Fruit fly (Drosophila melanogaster) whole organism, embryonic: Measurements from ENCODE around the gene CG43089.
A peak's percentile ranks its signal among the peaks of the same experiment; 100 is the strongest.

ENCODE experiments used
- Atf6 ChIP-seq: fragments of 200-800 bp; sonication (Bioruptor generic); IDR thresholded peaks from 2 replicates; pipeline ENCODE4 v1.3.6; 2022; ENCODE audit warnings: missing biosample characterization, missing genetic modification characterization
- Bteb2 ChIP-seq: fragments of 200-800 bp; sonication (Bioruptor generic); optimal IDR thresholded peaks from 2 replicates; lab custom pipeline; 2016; ENCODE audit warnings: missing biosample characterization, missing genetic modification characterization
- CG11560 ChIP-seq: fragments of 200-800 bp; sonication (Bioruptor generic); IDR thresholded peaks from 3 replicates; pipeline ENCODE4 v1.3.6; 2022; ENCODE audit warnings: missing biosample characterization, missing genetic modification characterization
- CG12071 ChIP-seq: fragments of 200-800 bp; sonication (Bioruptor generic); optimal IDR thresholded peaks from 3 replicates; lab custom pipeline; 2018; ENCODE audit warnings: missing biosample characterization, mild to moderate bottlenecking, missing genetic modification characterization
- CG13287 ChIP-seq: fragments of 200-800 bp; sonication (Bioruptor generic); IDR thresholded peaks from 2 replicates; pipeline ENCODE4 v1.3.6; 2022; ENCODE audit warnings: missing biosample characterization, missing genetic modification characterization; ENCODE audit not compliant: partially characterized antibody
- CG13624 ChIP-seq: fragments of 200-800 bp; sonication (Bioruptor generic); optimal IDR thresholded peaks from 2 replicates; lab custom pipeline; 2016; ENCODE audit warnings: missing biosample characterization, missing genetic modification characterization
- CG14014 ChIP-seq: fragments of 200-800 bp; sonication (Bioruptor generic); IDR thresholded peaks from 2 replicates; pipeline ENCODE4 v1.3.6; 2022; ENCODE audit warnings: missing biosample characterization, missing genetic modification characterization
- CG16815 ChIP-seq: fragments of 200-800 bp; sonication (Bioruptor generic); optimal IDR thresholded peaks from 3 replicates; lab custom pipeline; 2017; ENCODE audit warnings: missing biosample characterization, mild to moderate bottlenecking, missing genetic modification characterization
- CG17361 ChIP-seq: fragments of 200-800 bp; sonication (Bioruptor generic); IDR thresholded peaks from 3 replicates; pipeline ENCODE4 v1.3.6; 2022; ENCODE audit warnings: missing biosample characterization, missing genetic modification characterization
- CG1792 ChIP-seq: fragments of 200-800 bp; sonication (Bioruptor generic); optimal IDR thresholded peaks from 2 replicates; lab custom pipeline; 2016; ENCODE audit warnings: missing biosample characterization, missing genetic modification characterization
- CG4282 ChIP-seq: fragments of 200-800 bp; sonication (Bioruptor generic); optimal IDR thresholded peaks from 2 replicates; lab custom pipeline; 2016; ENCODE audit warnings: missing biosample characterization, missing genetic modification characterization
- CG6654 ChIP-seq: fragments of 200-800 bp; sonication (Bioruptor generic); optimal IDR thresholded peaks from 2 replicates; lab custom pipeline; 2017; ENCODE audit warnings: missing biosample characterization, mild to moderate bottlenecking, missing genetic modification characterization
- CG8944 ChIP-seq: fragments of 200-800 bp; sonication (Bioruptor generic); optimal IDR thresholded peaks from 3 replicates; lab custom pipeline; 2016; ENCODE audit warnings: missing biosample characterization, missing genetic modification characterization
- Chrac-16 ChIP-seq: fragments of 200-800 bp; sonication (Bioruptor generic); optimal IDR thresholded peaks from 3 replicates; lab custom pipeline; 2016; ENCODE audit warnings: missing biosample characterization, missing genetic modification characterization
- D19A ChIP-seq: fragments of 200-800 bp; optimal IDR thresholded peaks from 3 replicates; lab custom pipeline; 2019; ENCODE audit warnings: missing biosample characterization, mild to moderate bottlenecking, missing genetic modification characterization, moderate library complexity
- D19B ChIP-seq: fragments of 200-800 bp; sonication (Bioruptor generic); optimal IDR thresholded peaks from 2 replicates; lab custom pipeline; 2017; ENCODE audit warnings: missing biosample characterization, mild to moderate bottlenecking, missing genetic modification characterization
- Dad ChIP-seq: fragments of 200-800 bp; sonication (Bioruptor generic); optimal IDR thresholded peaks from 3 replicates; lab custom pipeline; 2016; ENCODE audit warnings: missing biosample characterization, missing genetic modification characterization
- Eip74EF ChIP-seq, 2 experiments: fragments of 200-800 bp in 1 of 2; fragments of >200 bp in 1 of 2; sonication (Bioruptor generic) in 1 of 2; optimal IDR thresholded peaks; 2 replicates each; lab custom pipeline; 2017 to 2019; ENCODE audit warnings: missing biosample characterization in 2 of 2, missing genetic modification characterization in 2 of 2, mild to moderate bottlenecking in 1 of 2, moderate library complexity in 1 of 2
- H2.0 ChIP-seq: fragments of 200-800 bp; sonication (Bioruptor generic); IDR thresholded peaks from 2 replicates; pipeline ENCODE4 v1.3.6; 2022; ENCODE audit warnings: missing biosample characterization, missing genetic modification characterization
- HLH4C ChIP-seq: fragments of 200-800 bp; sonication (Bioruptor generic); IDR thresholded peaks from 3 replicates; pipeline ENCODE4 v1.3.6; 2022; ENCODE audit warnings: missing biosample characterization, missing genetic modification characterization; ENCODE audit not compliant: partially characterized antibody
- Myb ChIP-seq: fragments of 200-800 bp; sonication (Bioruptor generic); optimal IDR thresholded peaks from 2 replicates; lab custom pipeline; 2016; ENCODE audit warnings: missing biosample characterization, missing genetic modification characterization
- Sry-β ChIP-seq: fragments of 200-800 bp; sonication (Bioruptor generic); optimal IDR thresholded peaks from 2 replicates; lab custom pipeline; 2018; ENCODE audit warnings: missing biosample characterization, mild to moderate bottlenecking, missing genetic modification characterization, moderate library complexity
- TFAM ChIP-seq: fragments of 200-800 bp; sonication (Bioruptor generic); optimal IDR thresholded peaks from 2 replicates; lab custom pipeline; 2017; ENCODE audit warnings: missing biosample characterization, missing genetic modification characterization, inconsistent platforms
- Xrp1 ChIP-seq: fragments of 200-800 bp; sonication (Bioruptor generic); IDR thresholded peaks from 2 replicates; pipeline ENCODE4 v1.3.6; 2022; ENCODE audit warnings: missing biosample characterization, missing genetic modification characterization
- al ChIP-seq: fragments of 200-800 bp; sonication (Bioruptor generic); IDR thresholded peaks from 2 replicates; pipeline ENCODE4 v1.3.6; 2022; ENCODE audit warnings: missing biosample characterization, missing genetic modification characterization
- az2 ChIP-seq: fragments of 200-800 bp; sonication (Bioruptor generic); optimal IDR thresholded peaks from 3 replicates; lab custom pipeline; 2016; ENCODE audit warnings: missing biosample characterization, missing genetic modification characterization
- bigmax ChIP-seq: fragments of 200-800 bp; sonication (Bioruptor generic); optimal IDR thresholded peaks from 2 replicates; lab custom pipeline; 2018; ENCODE audit warnings: missing biosample characterization, mild to moderate bottlenecking, missing genetic modification characterization
- chn ChIP-seq: fragments of 200-800 bp; sonication (Bioruptor generic); optimal IDR thresholded peaks from 2 replicates; lab custom pipeline; 2016; ENCODE audit warnings: missing biosample characterization, missing genetic modification characterization
- ci ChIP-seq: fragments of 200-800 bp; sonication (Bioruptor generic); IDR thresholded peaks from 3 replicates; pipeline ENCODE4 v1.3.6; 2022; ENCODE audit warnings: missing biosample characterization, missing genetic modification characterization
- crol ChIP-seq: fragments of 200-800 bp; sonication (Bioruptor generic); IDR thresholded peaks from 2 replicates; pipeline ENCODE4 v1.3.6; 2022; ENCODE audit warnings: missing biosample characterization, missing genetic modification characterization
- ewg ChIP-seq: fragments of 200-800 bp; sonication (Bioruptor generic); optimal IDR thresholded peaks from 3 replicates; lab custom pipeline; 2017; ENCODE audit warnings: mild to moderate bottlenecking, missing biosample characterization, missing genetic modification reagents, missing genetic modification characterization
- fu2 ChIP-seq: fragments of 200-800 bp; sonication (Bioruptor generic); optimal IDR thresholded peaks from 2 replicates; lab custom pipeline; 2016; ENCODE audit warnings: missing biosample characterization, missing genetic modification characterization
- gcm ChIP-seq: fragments of 200-800 bp; sonication (Bioruptor generic); optimal IDR thresholded peaks from 2 replicates; lab custom pipeline; 2019; ENCODE audit warnings: missing biosample characterization, mild to moderate bottlenecking, missing genetic modification characterization, moderate library complexity
- grn ChIP-seq: fragments of 200-800 bp; sonication (Bioruptor generic); optimal IDR thresholded peaks from 3 replicates; lab custom pipeline; 2017; ENCODE audit warnings: missing biosample characterization, missing genetic modification characterization
- ham ChIP-seq: fragments of 200-800 bp; sonication (Bioruptor generic); IDR thresholded peaks from 2 replicates; pipeline ENCODE4 v1.3.6; 2022; ENCODE audit warnings: missing biosample characterization, missing genetic modification characterization
- her ChIP-seq: fragments of 200-800 bp; sonication (Bioruptor generic); optimal IDR thresholded peaks from 2 replicates; lab custom pipeline; 2016; ENCODE audit warnings: missing biosample characterization, missing genetic modification characterization
- kni ChIP-seq: fragments of 200-800 bp; sonication (Bioruptor generic); optimal IDR thresholded peaks from 3 replicates; lab custom pipeline; 2017; ENCODE audit warnings: mild to moderate bottlenecking, missing biosample characterization, missing genetic modification reagents, missing genetic modification characterization
- lola ChIP-seq, 3 experiments: fragments of >200 bp in 2 of 3; fragments of 200-800 bp in 1 of 3; sonication (Bioruptor generic) in 1 of 3; optimal IDR thresholded peaks; 2 replicates each; lab custom pipeline; 2017 to 2019; ENCODE audit warnings: missing biosample characterization in 3 of 3, missing genetic modification characterization in 3 of 3, mild to moderate bottlenecking in 1 of 3, moderate library complexity in 1 of 3
- lov ChIP-seq, 2 experiments: fragments of 200-800 bp in 1 of 2; fragments of >200 bp in 1 of 2; sonication (Bioruptor generic) in 1 of 2; IDR thresholded peaks in 1 of 2; optimal IDR thresholded peaks in 1 of 2; 2 replicates in 1 of 2; 3 replicates in 1 of 2; pipeline versions ENCODE4 v1.3.6 to Lab custom; 2017 to 2022; ENCODE audit warnings: missing biosample characterization in 1 of 2, missing genetic modification characterization in 1 of 2
- luna ChIP-seq: fragments of 200-800 bp; sonication (Bioruptor generic); optimal IDR thresholded peaks from 2 replicates; lab custom pipeline; 2016; ENCODE audit warnings: missing biosample characterization, missing genetic modification characterization
- mam ChIP-seq: fragments of 200-800 bp; sonication (Bioruptor generic); optimal IDR thresholded peaks from 3 replicates; lab custom pipeline; 2016; ENCODE audit warnings: missing biosample characterization, missing genetic modification characterization
- onecut ChIP-seq: fragments of 200-800 bp; sonication (Bioruptor generic); IDR thresholded peaks from 2 replicates; pipeline ENCODE4 v1.3.6; 2022; ENCODE audit warnings: missing biosample characterization, missing genetic modification characterization
- prd ChIP-seq, 3 experiments: fragments of >200 bp in 2 of 3; fragments of 200-800 bp in 1 of 3; sonication (Bioruptor generic) in 1 of 3; optimal IDR thresholded peaks in 2 of 3; IDR thresholded peaks in 1 of 3; 2 replicates in 2 of 3; 3 replicates in 1 of 3; pipeline versions ENCODE4 v1.3.6 to Lab custom; 2017 to 2022; ENCODE audit warnings: missing biosample characterization in 1 of 3, missing genetic modification characterization in 1 of 3
- repo ChIP-seq: fragments of 200-800 bp; sonication (Bioruptor generic); optimal IDR thresholded peaks from 2 replicates; lab custom pipeline; 2016; ENCODE audit warnings: missing biosample characterization, missing genetic modification characterization
- sens ChIP-seq: fragments of 200-800 bp; sonication (Bioruptor generic); peaks from one replicate; lab custom pipeline; 2016; ENCODE audit warnings: missing biosample characterization, missing genetic modification characterization
- shn ChIP-seq: fragments of 200-800 bp; sonication (Bioruptor generic); optimal IDR thresholded peaks from 3 replicates; lab custom pipeline; 2016; ENCODE audit warnings: missing biosample characterization, missing genetic modification characterization
- unpg ChIP-seq: fragments of 200-800 bp; sonication (Bioruptor generic); optimal IDR thresholded peaks from 3 replicates; lab custom pipeline; 2018; ENCODE audit warnings: missing biosample characterization, mild to moderate bottlenecking, missing genetic modification characterization, moderate library complexity

The CG43089 gene

dm6 chr3L:3665288-3666210 is 48.3 kb upstream of the CG43089 start (continued):
- TF ChIP-seq Bteb2 (peak; percentile 18), onecut (peak; percentile 20; the same call in 1 of the 2 replicates), lov (optimal IDR thresholded peaks at IDR 0.05; lab: Kevin White, UChicago) (no peak), lov (GFP tag; IDR thresholded peaks at IDR 0.05; lab: Robert Waterston, UW) (0 out of 3 replicates have a peak, but pooled peaks have one; percentile 57), Atf6 (GFP tag; lab: Robert Waterston, UW) (peak; percentile 58; the same call in 1 of the 2 replicates), crol (GFP tag; lab: Robert Waterston, UW) (0 out of 2 replicates have a peak, but pooled peaks have one; percentile 20), Xrp1 (peak; percentile 50), Sry-β (GFP tag; lab: Kevin White, UChicago) (no peak), CG16815 (GFP tag; lab: Kevin White, UChicago) (peak; percentile 46), D19A (no peak), luna (GFP tag; lab: Kevin White, UChicago) (no peak), gcm (GFP tag; lab: Kevin White, UChicago) (peak; percentile 3), CG17361 (GFP tag; lab: Robert Waterston, UW) (0 out of 3 replicates have a peak, but pooled peaks have one; percentile 35), repo (GFP tag; lab: Kevin White, UChicago) (no peak), Eip74EF (GFP tag; optimal IDR thresholded peaks at IDR 0.05; lab: Kevin White, UChicago) (peak in 1 of 2 experiments; percentile 40), ewg (GFP tag; lab: Kevin White, UChicago) (peak; percentile 36), CG13287 (GFP tag; lab: Robert Waterston, UW) (no peak), az2 (GFP tag; lab: Kevin White, UChicago) (peak; percentile 69), CG11560 (tag; lab: Robert Waterston, UW) (no peak), Myb (peak; percentile 23), chn (GFP tag; lab: Kevin White, UChicago) (peak; percentile 38), HLH4C (GFP tag; lab: Robert Waterston, UW) (no peak), ci (peak; percentile 76; the same call in 2 of the 3 replicates), sens (GFP tag; lab: Kevin White, UChicago) (peak; percentile 76), CG6654 (GFP tag; lab: Kevin White, UChicago) (no peak), Chrac-16 (GFP tag; lab: Kevin White, UChicago) (peak; percentile 53), prd (optimal IDR thresholded peaks at IDR 0.05; lab: Kevin White, UChicago) (no peak), prd (GFP tag; IDR thresholded peaks at IDR 0.05; lab: Robert Waterston, UW) (peak; percentile 32; the same call in 1 of the 3 replicates), CG13624 (GFP tag; lab: Kevin White, UChicago) (peak; percentile 68), Dad (GFP tag; lab: Kevin White, UChicago) (no peak), fu2 (GFP tag; lab: Kevin White, UChicago) (peak; percentile 2), CG12071 (GFP tag; lab: Kevin White, UChicago) (no peak), CG8944 (GFP tag; lab: Kevin White, UChicago) (peak; percentile 51), CG14014 (GFP tag; lab: Robert Waterston, UW) (0 out of 2 replicates have a peak, but pooled peaks have one; percentile 28), TFAM (GFP tag; lab: Kevin White, UChicago) (no peak), CG1792 (GFP tag; lab: Kevin White, UChicago) (no peak), shn (GFP tag; lab: Kevin White, UChicago) (peak; percentile 10), ham (GFP tag; lab: Robert Waterston, UW) (no peak), H2.0 (peak; percentile 6; the same call in 1 of the 2 replicates), bigmax (no peak), her (GFP tag; lab: Kevin White, UChicago) (peak; percentile 51), grn (GFP tag; lab: Kevin White, UChicago) (peak; percentile 81), unpg (GFP tag; lab: Kevin White, UChicago) (peak; percentile 64), mam (GFP tag; lab: Kevin White, UChicago) (no peak), CG4282 (GFP tag; lab: Kevin White, UChicago) (no peak), al (peak; percentile 50), D19B (GFP tag; lab: Kevin White, UChicago) (no peak), lola (GFP tag; optimal IDR thresholded peaks at IDR 0.05; lab: Kevin White, UChicago) (peak in 1 of 3 experiments; percentile 75), kni (GFP tag; lab: Kevin White, UChicago) (no peak)
